Worm (Caenorhabditis elegans): ENCODE results near the gene R08C7.8.
A peak's percentile ranks its signal among the peaks of the same experiment; 100 is the strongest.

The R08C7.8 gene

DNA sequence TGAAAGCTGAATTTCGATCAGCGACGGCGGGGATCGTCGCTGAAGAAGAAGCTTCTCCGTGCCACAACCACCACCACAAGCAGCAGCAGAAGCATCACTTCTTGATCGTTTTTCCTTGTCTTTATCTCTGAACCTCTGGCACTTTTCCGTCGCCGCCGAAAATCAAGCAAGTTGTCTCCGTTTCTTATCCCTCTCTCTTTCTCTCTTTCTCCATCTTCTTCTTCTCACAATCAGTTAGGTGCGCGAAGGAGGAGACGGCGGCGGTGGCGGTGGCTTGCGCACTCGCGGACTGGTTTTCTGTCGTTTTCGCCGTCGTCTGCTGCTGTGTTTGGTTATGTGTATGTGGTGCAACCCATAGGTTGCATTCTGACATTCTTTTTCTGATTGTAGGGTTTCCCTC lies 35.9 kb downstream of the R08C7.8 start (continued):
- TF ChIP-seq eyg-1 (tag; optimal IDR thresholded peaks at IDR 0.05) (no peak), sox-4 (tag; optimal IDR thresholded peaks at IDR 0.05) (no peak), fkh-10 (GFP tag; optimal IDR thresholded peaks at IDR 0.05) (no peak), ceh-45 (GFP tag; IDR thresholded peaks at IDR 0.05) (no peak), pros-1 (tag; optimal IDR thresholded peaks at IDR 0.05) (no peak), nhr-11 (tag; optimal IDR thresholded peaks at IDR 0.05) (no peak), hlh-30 (tag; optimal IDR thresholded peaks at IDR 0.05; ENCODE audit: insufficient read depth) (no peak), ceh-48 (tag; optimal IDR thresholded peaks at IDR 0.05) (no peak), ceh-34 (tag; optimal IDR thresholded peaks at IDR 0.05) (no peak), nfya-1 (tag; optimal IDR thresholded peaks at IDR 0.05) (peak; percentile 13), ceh-2 (tag; optimal IDR thresholded peaks at IDR 0.05) (no peak), unc-86 (tag; optimal IDR thresholded peaks at IDR 0.05) (no peak), mec-3 (tag; optimal IDR thresholded peaks at IDR 0.05; ENCODE audit: borderline replicate concordance) (no peak), hlh-6 (tag; optimal IDR thresholded peaks at IDR 0.05) (no peak), tbx-2 (tag; optimal IDR thresholded peaks at IDR 0.05) (no peak), odd-2 (tag; optimal IDR thresholded peaks at IDR 0.05) (no peak), Y22D7AL.16 (tag; optimal IDR thresholded peaks at IDR 0.05) (no peak), lin-11 (tag; optimal IDR thresholded peaks at IDR 0.05) (no peak)

DNA sequence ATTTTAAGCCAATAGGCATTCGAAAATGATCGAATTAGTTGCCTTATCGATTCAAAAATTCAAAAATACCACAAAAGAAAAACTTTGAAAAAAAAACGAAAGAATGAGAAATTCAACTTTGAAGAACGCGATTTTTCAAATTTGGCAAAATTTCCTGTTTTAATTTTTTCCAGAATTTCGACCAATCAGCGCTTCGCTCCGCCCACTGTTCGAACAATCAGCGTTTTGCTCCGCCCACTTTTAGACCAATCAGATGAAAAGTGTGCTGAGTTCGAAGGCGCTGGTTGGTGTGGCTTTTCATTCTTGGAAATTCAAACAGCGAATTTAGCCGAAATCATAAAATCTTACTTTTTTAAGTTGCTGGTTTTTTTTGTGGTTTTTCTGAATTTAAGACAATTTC lies 36.8 kb downstream of the R08C7.8 start:
- TF ChIP-seq ceh-6 (GFP tag; optimal IDR thresholded peaks at IDR 0.05) = no peak
- no peak for TF ChIP-seq mec-3 (tag; optimal IDR thresholded peaks at IDR 0.05; ENCODE audit: borderline replicate concordance)
- peak; percentile 85 for TF ChIP-seq nfya-1 (tag; optimal IDR thresholded peaks at IDR 0.05)

DNA sequence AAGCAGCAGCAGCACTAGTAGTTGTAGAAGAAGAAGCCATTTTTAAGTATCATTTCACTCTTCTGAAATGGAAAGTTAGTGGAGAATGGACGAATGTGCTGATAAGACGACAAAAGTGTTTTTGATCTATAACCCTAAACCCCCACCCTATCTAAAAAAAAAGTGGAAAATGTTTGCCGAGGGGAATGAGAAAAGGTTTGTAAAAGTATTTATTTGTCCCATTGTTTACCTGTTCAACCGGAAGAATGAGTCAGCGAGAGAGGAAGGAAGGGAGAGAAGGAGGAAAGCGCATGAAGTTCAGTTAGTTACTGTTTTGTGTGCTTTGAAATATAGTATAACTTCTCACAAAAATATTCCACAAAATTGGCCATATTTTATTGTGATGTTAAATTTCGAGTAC lies 37.2 kb downstream of the R08C7.8 start:
- TF ChIP-seq sox-4 (tag; optimal IDR thresholded peaks at IDR 0.05) (no peak), unc-55 (GFP tag; optimal IDR thresholded peaks at IDR 0.05) (no peak), che-1 (tag; optimal IDR thresholded peaks at IDR 0.05) (no peak), hlh-8 (tag; optimal IDR thresholded peaks at IDR 0.05) (no peak), K02D7.2 (tag; optimal IDR thresholded peaks at IDR 0.05) (no peak)

DNA sequence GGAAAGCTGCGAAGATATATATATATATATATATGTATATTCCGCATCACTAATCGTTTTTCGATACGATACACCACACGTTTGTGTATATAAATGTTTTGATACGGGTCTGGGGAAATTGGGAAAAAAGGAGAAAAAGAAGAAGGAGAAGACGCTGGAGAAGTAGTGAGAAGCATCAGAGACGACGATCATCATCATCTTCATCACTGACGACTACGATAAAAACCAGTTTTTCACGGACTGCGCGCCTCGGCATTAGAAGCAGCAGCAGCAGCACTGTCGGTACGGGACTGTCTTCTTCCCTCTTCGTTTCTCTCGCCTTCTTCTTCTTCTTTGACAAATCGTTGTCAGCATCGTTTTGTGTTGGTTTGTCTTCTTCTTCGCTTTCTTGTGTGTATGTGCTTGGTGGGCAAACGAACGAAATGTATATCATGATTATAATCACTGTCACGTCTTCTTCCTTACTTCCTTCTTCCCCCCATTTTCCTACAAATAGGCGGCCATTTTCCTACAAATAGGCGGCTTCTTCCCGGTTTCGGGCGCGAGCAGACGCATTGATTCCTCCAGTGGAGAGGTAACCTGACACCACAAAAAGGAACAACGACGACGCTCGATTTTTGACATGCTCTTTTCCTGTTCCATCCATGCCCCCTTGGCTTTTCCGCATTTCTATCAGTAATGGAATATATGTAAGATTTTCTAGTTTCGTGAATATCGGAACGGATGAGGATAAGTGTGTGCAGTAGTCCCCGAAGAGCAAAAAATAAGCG lies 38.1 kb downstream of the R08C7.8 start:
- TF ChIP-seq hlh-13 (GFP tag; optimal IDR thresholded peaks at IDR 0.05) (no peak), ceh-34 (tag; optimal IDR thresholded peaks at IDR 0.05) (peak; percentile 95)

- TF ChIP-seq fkh-10 (GFP tag; optimal IDR thresholded peaks at IDR 0.05) = no peak
- TF ChIP-seq mec-3 (tag; optimal IDR thresholded peaks at IDR 0.05; ENCODE audit: borderline replicate concordance) = no peak
- TF ChIP-seq tbx-2 (tag; optimal IDR thresholded peaks at IDR 0.05) = no peak
- no peak for TF ChIP-seq fkh-6 (tag; optimal IDR thresholded peaks at IDR 0.05)
- no peak for TF ChIP-seq T23F11.4 (GFP tag; optimal IDR thresholded peaks at IDR 0.05)
- TF ChIP-seq npax-4 (tag; optimal IDR thresholded peaks at IDR 0.05) = no peak
- TF ChIP-seq ceh-2 (tag; optimal IDR thresholded peaks at IDR 0.05) = no peak
- TF ChIP-seq ama-1 (optimal IDR thresholded peaks at IDR 0.05) = no peak
- TF ChIP-seq sox-2 (GFP tag; IDR thresholded peaks at IDR 0.05) = no peak
- TF ChIP-seq C38D4.7 (GFP tag; optimal IDR thresholded peaks at IDR 0.05) = no peak
- no peak for TF ChIP-seq nhr-11 (tag; optimal IDR thresholded peaks at IDR 0.05)
These were observed 38.8 kb downstream of the R08C7.8 start for ce11 chrIV:4395555-4395954.

ce11 chrIV:4393942-4394460 lies 40.3 kb downstream of the R08C7.8 start, which contains the start of gene ell-1:
Gene ell-1, plus strand, starts transcription at chrIV:4394410.
- TF ChIP-seq C08G9.2 (tag; optimal IDR thresholded peaks at IDR 0.05) = peak; percentile 11
- TF ChIP-seq pat-9 (tag; optimal IDR thresholded peaks at IDR 0.05) = no peak
- TF ChIP-seq unc-55 (GFP tag; optimal IDR thresholded peaks at IDR 0.05) = no peak
- TF ChIP-seq pros-1 (tag; optimal IDR thresholded peaks at IDR 0.05) = no peak

All from whole organism, late embryonic.